Fruit fly (Drosophila melanogaster) whole organism, embryonic: ENCODE data around the gene Ntf-2.
A peak's percentile ranks its signal among the peaks of the same experiment; 100 is the strongest.

ENCODE experiments used
- Aef1 ChIP-seq: fragments of 200-800 bp; sonication (Bioruptor generic); IDR thresholded peaks from 3 replicates; pipeline ENCODE4 v1.3.6; 2022; ENCODE audit warnings: missing biosample characterization, missing genetic modification characterization
- CG11695 ChIP-seq: fragments of 200-800 bp; sonication (Bioruptor generic); IDR thresholded peaks from 3 replicates; pipeline ENCODE4 v1.3.6; 2022; ENCODE audit warnings: missing biosample characterization, missing genetic modification characterization
- CG12071 ChIP-seq: fragments of 200-800 bp; sonication (Bioruptor generic); optimal IDR thresholded peaks from 3 replicates; lab custom pipeline; 2018; ENCODE audit warnings: missing biosample characterization, mild to moderate bottlenecking, missing genetic modification characterization
- CG12104 ChIP-seq: fragments of 200-800 bp; sonication (Bioruptor generic); optimal IDR thresholded peaks from 3 replicates; lab custom pipeline; 2016; ENCODE audit warnings: missing biosample characterization, missing genetic modification characterization
- CG12219 ChIP-seq: fragments of 200-800 bp; sonication (Bioruptor generic); optimal IDR thresholded peaks from 3 replicates; lab custom pipeline; 2018; ENCODE audit warnings: missing biosample characterization, mild to moderate bottlenecking, missing genetic modification characterization
- CG17612 ChIP-seq: fragments of 200-800 bp; sonication (Bioruptor generic); IDR thresholded peaks from 2 replicates; pipeline ENCODE4 v1.3.6; 2022; ENCODE audit warnings: missing biosample characterization, missing genetic modification characterization
- CG17912 ChIP-seq: fragments of 200-800 bp; sonication (Bioruptor generic); optimal IDR thresholded peaks from 2 replicates; lab custom pipeline; 2018; ENCODE audit warnings: missing biosample characterization, mild to moderate bottlenecking, missing genetic modification characterization
- CG2120 ChIP-seq: fragments of 200-800 bp; sonication (Bioruptor generic); optimal IDR thresholded peaks from 3 replicates; lab custom pipeline; 2016; ENCODE audit warnings: missing biosample characterization, missing genetic modification characterization
- CG34224 ChIP-seq: fragments of 200-800 bp; sonication (Bioruptor generic); IDR thresholded peaks from 3 replicates; pipeline ENCODE4 v1.3.6; 2022; ENCODE audit warnings: missing biosample characterization, missing genetic modification characterization; ENCODE audit not compliant: partially characterized antibody
- CG4404 ChIP-seq: fragments of 200-800 bp; sonication (Bioruptor generic); IDR thresholded peaks from 2 replicates; pipeline ENCODE4 v1.3.6; 2022; ENCODE audit warnings: missing biosample characterization, missing genetic modification characterization
- CG4854 ChIP-seq: fragments of 200-800 bp; sonication (Bioruptor generic); optimal IDR thresholded peaks from 2 replicates; lab custom pipeline; 2016; ENCODE audit warnings: missing biosample characterization, missing genetic modification characterization, inconsistent platforms
- CG7786 ChIP-seq: fragments of 200-800 bp; sonication (Bioruptor generic); optimal IDR thresholded peaks from 2 replicates; lab custom pipeline; 2016; ENCODE audit warnings: missing biosample characterization, missing genetic modification characterization
- CG8290 ChIP-seq, 3 experiments: fragments of 200-800 bp; sonication (Bioruptor generic); optimal IDR thresholded peaks; 2 replicates each; lab custom pipeline; 2016 to 2019; ENCODE audit warnings: missing biosample characterization in 3 of 3, missing genetic modification characterization in 3 of 3, mild to moderate bottlenecking in 2 of 3, moderate library complexity in 1 of 3
- CHES-1-like ChIP-seq: fragments of 200-800 bp; sonication (Bioruptor generic); optimal IDR thresholded peaks from 2 replicates; lab custom pipeline; 2016; ENCODE audit warnings: missing biosample characterization, missing genetic modification characterization
- CTCF ChIP-seq: fragments of 200-800 bp; sonication (Bioruptor generic); optimal IDR thresholded peaks from 2 replicates; lab custom pipeline; 2017; ENCODE audit warnings: missing biosample characterization, mild to moderate bottlenecking, missing genetic modification characterization, moderate library complexity
- Chrac-16 ChIP-seq: fragments of 200-800 bp; sonication (Bioruptor generic); optimal IDR thresholded peaks from 3 replicates; lab custom pipeline; 2016; ENCODE audit warnings: missing biosample characterization, missing genetic modification characterization
- D19A ChIP-seq: fragments of 200-800 bp; optimal IDR thresholded peaks from 3 replicates; lab custom pipeline; 2019; ENCODE audit warnings: missing biosample characterization, mild to moderate bottlenecking, missing genetic modification characterization, moderate library complexity
- D19B ChIP-seq: fragments of 200-800 bp; sonication (Bioruptor generic); optimal IDR thresholded peaks from 2 replicates; lab custom pipeline; 2017; ENCODE audit warnings: missing biosample characterization, mild to moderate bottlenecking, missing genetic modification characterization
- Hey ChIP-seq: fragments of 200-800 bp; sonication (Bioruptor generic); optimal IDR thresholded peaks from 3 replicates; lab custom pipeline; 2018; ENCODE audit warnings: missing biosample characterization, mild to moderate bottlenecking, missing genetic modification characterization
- Hr51 ChIP-seq, 2 experiments: fragments of 200-800 bp; sonication (Bioruptor generic); optimal IDR thresholded peaks; 2 replicates in 1 of 2; 3 replicates in 1 of 2; lab custom pipeline; 2016 to 2018; ENCODE audit warnings: missing biosample characterization in 2 of 2, missing genetic modification characterization in 2 of 2, mild to moderate bottlenecking in 1 of 2, moderate library complexity in 1 of 2
- MESR4 ChIP-seq: fragments of 200-800 bp; sonication (Bioruptor generic); optimal IDR thresholded peaks from 2 replicates; lab custom pipeline; 2018; ENCODE audit warnings: missing biosample characterization, mild to moderate bottlenecking, missing genetic modification characterization, moderate library complexity
- NC2α ChIP-seq: fragments of 200-800 bp; sonication (Bioruptor generic); optimal IDR thresholded peaks from 2 replicates; lab custom pipeline; 2016; ENCODE audit warnings: missing biosample characterization, missing genetic modification characterization
- PHDP ChIP-seq: fragments of 200-800 bp; sonication (Bioruptor generic); optimal IDR thresholded peaks from 3 replicates; lab custom pipeline; 2018; ENCODE audit warnings: missing biosample characterization, mild to moderate bottlenecking, missing genetic modification characterization, moderate library complexity
- Sry-β ChIP-seq: fragments of 200-800 bp; sonication (Bioruptor generic); optimal IDR thresholded peaks from 2 replicates; lab custom pipeline; 2018; ENCODE audit warnings: missing biosample characterization, mild to moderate bottlenecking, missing genetic modification characterization, moderate library complexity
- TFAM ChIP-seq: fragments of 200-800 bp; sonication (Bioruptor generic); optimal IDR thresholded peaks from 2 replicates; lab custom pipeline; 2017; ENCODE audit warnings: missing biosample characterization, missing genetic modification characterization, inconsistent platforms
- Taf1 ChIP-seq: fragments of 200-800 bp; sonication (Bioruptor generic); IDR thresholded peaks from 2 replicates; pipeline ENCODE4 v1.3.6; 2022; ENCODE audit warnings: missing biosample characterization, missing genetic modification characterization
- Usf ChIP-seq: fragments of 200-800 bp; sonication (Bioruptor generic); optimal IDR thresholded peaks from 2 replicates; lab custom pipeline; 2017; ENCODE audit warnings: missing genotype, missing biosample characterization, missing genetic modification characterization
- Xbp1 ChIP-seq: fragments of 200-800 bp; sonication (Bioruptor generic); optimal IDR thresholded peaks from 3 replicates; lab custom pipeline; 2016; ENCODE audit warnings: missing biosample characterization, mild to moderate bottlenecking, missing genetic modification characterization
- YL-1 ChIP-seq: fragments of 200-800 bp; sonication (Bioruptor generic); optimal IDR thresholded peaks from 3 replicates; lab custom pipeline; 2017; ENCODE audit warnings: missing biosample characterization, mild to moderate bottlenecking, missing genetic modification characterization
- btn ChIP-seq: fragments of 200-800 bp; sonication (Bioruptor generic); optimal IDR thresholded peaks from 2 replicates; lab custom pipeline; 2016; ENCODE audit warnings: missing biosample characterization, missing genetic modification characterization
- dan ChIP-seq: fragments of 200-800 bp; sonication (Bioruptor generic); IDR thresholded peaks from 2 replicates; pipeline ENCODE4 v1.3.6; 2022; ENCODE audit warnings: missing biosample characterization, missing genetic modification characterization
- dmrt11E ChIP-seq: fragments of 200-800 bp; sonication (Bioruptor generic); optimal IDR thresholded peaks from 3 replicates; lab custom pipeline; 2018; ENCODE audit warnings: missing biosample characterization, mild to moderate bottlenecking, missing genetic modification characterization, moderate library complexity
- eve ChIP-seq, 2 experiments: fragments of >200 bp; optimal IDR thresholded peaks; 2 replicates each; lab custom pipeline; 2017; ENCODE audit warnings: missing biosample characterization in 2 of 2, missing genetic modification characterization in 2 of 2
- gcm2 ChIP-seq: fragments of 200-800 bp; sonication (Bioruptor generic); optimal IDR thresholded peaks from 2 replicates; lab custom pipeline; 2016; ENCODE audit warnings: missing biosample characterization, missing genetic modification characterization
- grn ChIP-seq: fragments of 200-800 bp; sonication (Bioruptor generic); optimal IDR thresholded peaks from 3 replicates; lab custom pipeline; 2017; ENCODE audit warnings: missing biosample characterization, missing genetic modification characterization
- hbn ChIP-seq: fragments of 200-800 bp; sonication (Bioruptor generic); IDR thresholded peaks from 2 replicates; pipeline ENCODE4 v1.3.6; 2022; ENCODE audit warnings: missing biosample characterization, missing genetic modification characterization; ENCODE audit not compliant: partially characterized antibody
- her ChIP-seq: fragments of 200-800 bp; sonication (Bioruptor generic); optimal IDR thresholded peaks from 2 replicates; lab custom pipeline; 2016; ENCODE audit warnings: missing biosample characterization, missing genetic modification characterization
- jigr1 ChIP-seq: fragments of 200-800 bp; sonication (Bioruptor generic); IDR thresholded peaks from 3 replicates; pipeline ENCODE4 v1.3.6; 2022; ENCODE audit warnings: missing biosample characterization, missing genetic modification characterization
- jumu ChIP-seq: fragments of 200-800 bp; sonication (Bioruptor generic); optimal IDR thresholded peaks from 3 replicates; lab custom pipeline; 2016; ENCODE audit warnings: missing biosample characterization, missing genetic modification characterization
- kah ChIP-seq: fragments of 200-800 bp; sonication (Bioruptor generic); optimal IDR thresholded peaks from 2 replicates; lab custom pipeline; 2018; ENCODE audit warnings: missing biosample characterization, mild to moderate bottlenecking, missing genetic modification characterization
- kay ChIP-seq: fragments of 200-800 bp; sonication (Bioruptor generic); optimal IDR thresholded peaks from 2 replicates; lab custom pipeline; 2016; ENCODE audit warnings: missing biosample characterization, missing genetic modification characterization
- knrl ChIP-seq: fragments of 200-800 bp; sonication (Bioruptor generic); IDR thresholded peaks from 3 replicates; pipeline ENCODE4 v1.3.6; 2022; ENCODE audit warnings: missing biosample characterization, missing genetic modification characterization; ENCODE audit not compliant: partially characterized antibody
- lbe ChIP-seq: fragments of 200-800 bp; sonication (Bioruptor generic); optimal IDR thresholded peaks from 2 replicates; lab custom pipeline; 2016; ENCODE audit warnings: missing biosample characterization, mild to moderate bottlenecking, missing genetic modification characterization
- lilli ChIP-seq: fragments of 200-800 bp; sonication (Bioruptor generic); optimal IDR thresholded peaks from 3 replicates; lab custom pipeline; 2016; ENCODE audit warnings: missing biosample characterization, missing genetic modification characterization
- pzg ChIP-seq: fragments of 200-800 bp; sonication (Bioruptor generic); optimal IDR thresholded peaks from 3 replicates; lab custom pipeline; 2018; ENCODE audit warnings: missing biosample characterization, mild to moderate bottlenecking, missing genetic modification characterization, moderate library complexity
- salm ChIP-seq: fragments of 200-800 bp; sonication (Bioruptor generic); optimal IDR thresholded peaks from 2 replicates; lab custom pipeline; 2018; ENCODE audit warnings: missing biosample characterization, mild to moderate bottlenecking, missing genetic modification characterization
- sens ChIP-seq: fragments of 200-800 bp; sonication (Bioruptor generic); peaks from one replicate; lab custom pipeline; 2016; ENCODE audit warnings: missing biosample characterization, missing genetic modification characterization
- seq ChIP-seq: fragments of 200-800 bp; sonication (Bioruptor generic); IDR thresholded peaks from 2 replicates; pipeline ENCODE4 v1.3.6; 2022; ENCODE audit warnings: missing biosample characterization, missing genetic modification characterization
- so ChIP-seq: fragments of 200-800 bp; sonication (Bioruptor generic); IDR thresholded peaks from 3 replicates; pipeline ENCODE4 v1.3.6; 2022; ENCODE audit warnings: missing biosample characterization, missing genetic modification characterization
- usp ChIP-seq: fragments of >200 bp; optimal IDR thresholded peaks from 2 replicates; lab custom pipeline; 2017; ENCODE audit warnings: missing biosample characterization, missing genetic modification characterization

Gene Ntf-2

dm6 chrX:21053849-21054581 lies 18.7 kb downstream of the Ntf-2 start, which contains the start of the genes Stt3A and bves (continued):
- TF ChIP-seq Chrac-16 (GFP tag; lab: Kevin White, UChicago) (peak; percentile 98), eve (GFP tag; optimal IDR thresholded peaks at IDR 0.05; lab: Kevin White, UChicago) (peak; percentile 75 to 99), jumu (GFP tag; lab: Kevin White, UChicago) (peak; percentile 98), CG34224 (GFP tag; lab: Robert Waterston, UW) (peak; percentile 79), CG4404 (GFP tag; lab: Robert Waterston, UW) (peak; percentile 95), btn (GFP tag; lab: Kevin White, UChicago) (peak; percentile 97), dan (peak; percentile 84), sens (GFP tag; lab: Kevin White, UChicago) (peak; percentile 100), TFAM (GFP tag; lab: Kevin White, UChicago) (peak; percentile 94), CG17612 (GFP tag; lab: Robert Waterston, UW) (peak; percentile 86), seq (GFP tag; lab: Robert Waterston, UW) (peak; percentile 99), kah (GFP tag; lab: Kevin White, UChicago) (peak; percentile 96), lbe (GFP tag; lab: Kevin White, UChicago) (peak; percentile 99), CG7786 (GFP tag; lab: Kevin White, UChicago) (peak; percentile 98), CG8290 (GFP tag; optimal IDR thresholded peaks at IDR 0.05; lab: Kevin White, UChicago) (peak; percentile 96), CG8290 (tag; optimal IDR thresholded peaks at IDR 0.05; lab: Kevin White, UChicago) (peak; percentile 84 to 93), CG12104 (GFP tag; lab: Kevin White, UChicago) (peak; percentile 94), Sry-β (peak; percentile 69), lilli (GFP tag; lab: Kevin White, UChicago) (peak; percentile 99), Usf (GFP tag; lab: Kevin White, UChicago) (peak; percentile 96), knrl (peak; percentile 64; the same call in 2 of the 3 replicates), CG12071 (peak; percentile 98), dmrt11E (peak; percentile 98), Hey (tag; lab: Kevin White, UChicago) (peak; percentile 90), hbn (peak; percentile 55), CG2120 (peak; percentile 99), usp (GFP tag; lab: Kevin White, UChicago) (no peak), Xbp1 (GFP tag; lab: Kevin White, UChicago) (peak; percentile 98), Aef1 (GFP tag; lab: Robert Waterston, UW) (peak; percentile 94), PHDP (tag; lab: Kevin White, UChicago) (peak; percentile 99), gcm2 (GFP tag; lab: Kevin White, UChicago) (peak; percentile 96), so (GFP tag; lab: Robert Waterston, UW) (peak; percentile 98), jigr1 (GFP tag; lab: Robert Waterston, UW) (peak; percentile 86), CG17912 (peak; percentile 92), Hr51 (GFP tag; optimal IDR thresholded peaks at IDR 0.05; lab: Kevin White, UChicago) (peak; percentile 98 to 99), her (GFP tag; lab: Kevin White, UChicago) (peak; percentile 97), pzg (peak; percentile 39), Taf1 (peak; percentile 93), CG11695 (GFP tag; lab: Robert Waterston, UW) (peak; percentile 98), salm (tag; lab: Kevin White, UChicago) (peak; percentile 99), CTCF (peak; percentile 76), grn (peak; percentile 79), CG4854 (GFP tag; lab: Kevin White, UChicago) (peak; percentile 96), MESR4 (GFP tag; lab: Kevin White, UChicago) (peak; percentile 80), D19A (tag; lab: Kevin White, UChicago) (peak; percentile 97), CG12219 (peak; percentile 99), NC2α (peak; percentile 97), D19B (GFP tag; lab: Kevin White, UChicago) (peak; percentile 92), kay (GFP tag; lab: Kevin White, UChicago) (peak; percentile 96), YL-1 (GFP tag; lab: Kevin White, UChicago) (peak; percentile 98), CHES-1-like (GFP tag; lab: Kevin White, UChicago) (peak; percentile 99)
